Worm (Caenorhabditis elegans): ENCODE measurements around the gene trpp-9.

The trpp-9 gene

ce11 chrX:11519016-11519509, 44.7 kb upstream of the trpp-9 start, which contains the start of gene hpo-34 (continued):
- TF ChIP-seq dve-1 (tag; optimal IDR thresholded peaks at IDR 0.05; ENCODE audit: insufficient read depth) = peak; percentile 87
- no peak for TF ChIP-seq lim-7 (GFP tag; IDR thresholded peaks at IDR 0.05)
- no peak for TF ChIP-seq ama-1 (optimal IDR thresholded peaks at IDR 0.05)
- TF ChIP-seq ceh-20 (GFP tag; IDR thresholded peaks at IDR 0.05) = no peak
- no peak for TF ChIP-seq tra-1 (GFP tag; IDR thresholded peaks at IDR 0.05)
- TF ChIP-seq dmd-8 (GFP tag; IDR thresholded peaks at IDR 0.05) = no peak
- TF ChIP-seq lir-3 (tag; optimal IDR thresholded peaks at IDR 0.05) = no peak
- no peak for TF ChIP-seq snpc-1.2 (GFP tag; IDR thresholded peaks at IDR 0.05)
- no peak for TF ChIP-seq fkh-10 (GFP tag; optimal IDR thresholded peaks at IDR 0.05)
- no peak for TF ChIP-seq Y48G9A.11 (GFP tag; IDR thresholded peaks at IDR 0.05)
- TF ChIP-seq mxl-3 (GFP tag; optimal IDR thresholded peaks at IDR 0.05) = no peak
- TF ChIP-seq egl-27 (tag; optimal IDR thresholded peaks at IDR 0.05) = no peak
- TF ChIP-seq skn-1 (tag; optimal IDR thresholded peaks at IDR 0.05) = no peak
- TF ChIP-seq nhr-6 (tag; optimal IDR thresholded peaks at IDR 0.05) = no peak
- TF ChIP-seq lin-38 (GFP tag; IDR thresholded peaks at IDR 0.05) = no peak
- no peak for TF ChIP-seq daf-8 (GFP tag; IDR thresholded peaks at IDR 0.05)
- TF ChIP-seq daf-12 (tag; optimal IDR thresholded peaks at IDR 0.05) = no peak
- no peak for TF ChIP-seq rbr-2 (tag; optimal IDR thresholded peaks at IDR 0.05)
- TF ChIP-seq ceh-82 (tag; optimal IDR thresholded peaks at IDR 0.05) = no peak
- TF ChIP-seq nhr-28 (tag; optimal IDR thresholded peaks at IDR 0.05) = peak; percentile 91
- no peak for TF ChIP-seq egl-43 (GFP tag; IDR thresholded peaks at IDR 0.05)
- TF ChIP-seq mdt-29 (GFP tag; IDR thresholded peaks at IDR 0.05) = no peak
- no peak for TF ChIP-seq ztf-11 (tag; optimal IDR thresholded peaks at IDR 0.05)
- no peak for TF ChIP-seq sdz-12 (GFP tag; optimal IDR thresholded peaks at IDR 0.05)
- TF ChIP-seq Y105C5A.15 (GFP tag; IDR thresholded peaks at IDR 0.05) = no peak

ce11 chrX:11522058-11522757, 41.5 kb upstream of the trpp-9 start, which contains the start of gene sdc-2:
Gene sdc-2 (plus strand): TSS chrX:11522707.
- TF ChIP-seq lin-15B (tag; optimal IDR thresholded peaks at IDR 0.05) = no peak
- TF ChIP-seq dmd-6 (GFP tag; IDR thresholded peaks at IDR 0.05) = peak; percentile 68
- TF ChIP-seq nhr-28 (tag; optimal IDR thresholded peaks at IDR 0.05) = peak; percentile 83
- no peak for TF ChIP-seq zag-1 (tag; optimal IDR thresholded peaks at IDR 0.05)
- TF ChIP-seq ceh-44 (GFP tag; IDR thresholded peaks at IDR 0.05) = no peak
- peak; percentile 80 for TF ChIP-seq nhr-6 (tag; optimal IDR thresholded peaks at IDR 0.05)
- peak; percentile 81 for TF ChIP-seq rbr-2 (tag; optimal IDR thresholded peaks at IDR 0.05)
- TF ChIP-seq zfp-3 (GFP tag; conservative IDR thresholded peaks at IDR 0.05) = no peak
- no peak; the same call in none of the 2 replicates for TF ChIP-seq pha-4 (GFP tag; IDR thresholded peaks at IDR 0.05)
- TF ChIP-seq pha-4 (tag; optimal IDR thresholded peaks at IDR 0.05) = peak; percentile 83
- no peak for TF ChIP-seq daf-12 (tag; optimal IDR thresholded peaks at IDR 0.05)
- peak; percentile 75 for TF ChIP-seq nhr-11 (tag; optimal IDR thresholded peaks at IDR 0.05)
- peak; percentile 94 for TF ChIP-seq dve-1 (tag; optimal IDR thresholded peaks at IDR 0.05; ENCODE audit: insufficient read depth)
- TF ChIP-seq madf-9 (GFP tag; conservative IDR thresholded peaks at IDR 0.05) = peak; percentile 26; the same call in 1 of the 2 replicates
- TF ChIP-seq aly-2 (tag; optimal IDR thresholded peaks at IDR 0.05) = no peak
- TF ChIP-seq nhr-111 (GFP tag; optimal IDR thresholded peaks at IDR 0.05) = no peak
- no peak for TF ChIP-seq tag-97 (GFP tag; IDR thresholded peaks at IDR 0.05)
- TF ChIP-seq php-3 (GFP tag; IDR thresholded peaks at IDR 0.05) = peak; percentile 50; the same call in 1 of the 2 replicates
- TF ChIP-seq mep-1 (tag; optimal IDR thresholded peaks at IDR 0.05) = peak; percentile 97
- TF ChIP-seq hif-1 (tag; optimal IDR thresholded peaks at IDR 0.05) = peak in 1 of 2 experiments; percentile 36
- TF ChIP-seq ceh-62 (tag; optimal IDR thresholded peaks at IDR 0.05) = no peak
- no peak for TF ChIP-seq ceh-82 (tag; optimal IDR thresholded peaks at IDR 0.05)
- TF ChIP-seq nhr-237 (tag; optimal IDR thresholded peaks at IDR 0.05) = peak; percentile 20
- no peak for TF ChIP-seq madf-5 (GFP tag; IDR thresholded peaks at IDR 0.05)
- TF ChIP-seq sdz-12 (GFP tag; optimal IDR thresholded peaks at IDR 0.05) = no peak
- TF ChIP-seq ceh-32 (tag; optimal IDR thresholded peaks at IDR 0.05; ENCODE audit: poor library complexity) = no peak
- no peak for TF ChIP-seq nhr-48 (tag; optimal IDR thresholded peaks at IDR 0.05)
- peak; percentile 50 for TF ChIP-seq jun-1 (tag; optimal IDR thresholded peaks at IDR 0.05)
- no peak for TF ChIP-seq lin-1 (GFP tag; IDR thresholded peaks at IDR 0.05)
- TF ChIP-seq gei-8 (GFP tag; optimal IDR thresholded peaks at IDR 0.05) = no peak
- TF ChIP-seq R02D3.7 (tag; optimal IDR thresholded peaks at IDR 0.05) = no peak
- TF ChIP-seq attf-4 (tag; optimal IDR thresholded peaks at IDR 0.05) = no peak
